Fruit fly (Drosophila melanogaster) whole organism, prepupa: ENCODE results near the gene mTTF.

ENCODE experiments used
- CG32006 ChIP-seq: fragments of 200-800 bp; sonication (Bioruptor generic); optimal IDR thresholded peaks from 3 replicates; lab custom pipeline; 2017; ENCODE audit warnings: missing biosample characterization, mild to moderate bottlenecking, missing genetic modification characterization
- CG6276 ChIP-seq: fragments of 200-800 bp; sonication (Bioruptor generic); optimal IDR thresholded peaks from 2 replicates; lab custom pipeline; 2017; ENCODE audit warnings: missing biosample characterization, mild to moderate bottlenecking, missing genetic modification characterization
- CG6792 ChIP-seq: fragments of 200-800 bp; sonication (Bioruptor generic); optimal IDR thresholded peaks from 3 replicates; lab custom pipeline; 2016; ENCODE audit warnings: missing biosample characterization, missing genetic modification characterization
- CG6854 ChIP-seq: fragments of 200-800 bp; sonication (Bioruptor generic); optimal IDR thresholded peaks from 2 replicates; lab custom pipeline; 2017; ENCODE audit warnings: missing biosample characterization, mild to moderate bottlenecking, missing genetic modification characterization
- CG8319 ChIP-seq: fragments of 200-800 bp; sonication (Bioruptor generic); optimal IDR thresholded peaks from 3 replicates; lab custom pipeline; 2016; ENCODE audit warnings: missing biosample characterization, missing genetic modification characterization
- CG8632 ChIP-seq: fragments of 200-800 bp; sonication (Bioruptor generic); optimal IDR thresholded peaks from 3 replicates; lab custom pipeline; 2016; ENCODE audit warnings: missing biosample characterization, missing genetic modification characterization
- Gug ChIP-seq: fragments of 200-800 bp; sonication (Bioruptor generic); IDR thresholded peaks from 2 replicates; pipeline ENCODE4 v1.3.6; 2022; ENCODE audit warnings: missing biosample characterization, missing genetic modification characterization
- Sox15 ChIP-seq: fragments of 200-800 bp; sonication (Bioruptor generic); optimal IDR thresholded peaks from 3 replicates; lab custom pipeline; 2016; ENCODE audit warnings: missing biosample characterization, missing genetic modification characterization
- acj6 ChIP-seq: fragments of 200-800 bp; sonication (Bioruptor generic); optimal IDR thresholded peaks from 3 replicates; lab custom pipeline; 2016; ENCODE audit warnings: missing biosample characterization, missing genetic modification characterization

- TF ChIP-seq CG8319 (GFP tag; lab: Kevin White, UChicago) (peak; percentile 83), CG32006 (GFP tag; lab: Kevin White, UChicago) (peak; percentile 81), CG6854 (GFP tag; lab: Kevin White, UChicago) (peak; percentile 92), CG8632 (peak; percentile 87), Sox15 (GFP tag; lab: Kevin White, UChicago) (peak; percentile 82), CG6276 (peak; percentile 77), Gug (GFP tag; lab: Robert Waterston, UW) (peak; percentile 78), CG6792 (GFP tag; lab: Kevin White, UChicago) (peak; percentile 94), acj6 (GFP tag; lab: Kevin White, UChicago) (peak; percentile 93)
Measured at dm6 chr2L:14386522-14386921, 37.9 kb upstream of the mTTF start.
